Worm (Caenorhabditis elegans) whole organism, early embryonic: Measurements from ENCODE around the gene sulp-5.

Experiments used
- ama-1 ChIP-seq: fragments of 150-350 bp; optimal IDR thresholded peaks from 2 replicates; lab custom pipeline; 2014
- ceh-13 ChIP-seq: fragments of 200-800 bp; sonication (Bioruptor generic); optimal IDR thresholded peaks from 2 replicates; lab custom pipeline; 2018; ENCODE audit warnings: mild to moderate bottlenecking, missing genetic modification characterization, missing compliant biosample characterization
- ceh-36 ChIP-seq: sonication (generic microtip); optimal IDR thresholded peaks from 2 replicates; lab custom pipeline; 2016; ENCODE audit warnings: missing genetic modification characterization, inconsistent platforms, missing compliant biosample characterization
- ets-7 ChIP-seq: sonication (generic microtip); optimal IDR thresholded peaks from 2 replicates; lab custom pipeline; 2016; ENCODE audit warnings: missing genotype, missing genetic modification characterization, missing compliant biosample characterization
- flt-1 ChIP-seq: fragments of 200-800 bp; sonication (Bioruptor generic); IDR thresholded peaks from 2 replicates; pipeline ENCODE4 v1.3.6; 2022; ENCODE audit warnings: missing genetic modification characterization, missing compliant biosample characterization
- hmg-4 ChIP-seq: fragments of 200-800 bp; sonication (Bioruptor generic); optimal IDR thresholded peaks from 2 replicates; lab custom pipeline; 2018; ENCODE audit warnings: mild to moderate bottlenecking, missing genetic modification characterization, missing compliant biosample characterization
- hnd-1 ChIP-seq: sonication (generic microtip); optimal IDR thresholded peaks from 2 replicates; lab custom pipeline; 2016; ENCODE audit warnings: missing genetic modification characterization, missing compliant biosample characterization
- scrt-1 ChIP-seq: fragments of 200-800 bp; sonication (Bioruptor generic); IDR thresholded peaks from 2 replicates; pipeline ENCODE4 v1.3.6; 2022; ENCODE audit warnings: missing genetic modification characterization, missing compliant biosample characterization
- tbx-37 ChIP-seq: fragments of 200-800 bp; sonication (Bioruptor generic); conservative IDR thresholded peaks from 2 replicates; pipeline ENCODE4 v1.3.6; 2022; ENCODE audit warnings: missing genetic modification reagents, missing genetic modification characterization, missing compliant biosample characterization

ce11 chrV:11905977-11906376 is 26.1 kb downstream of the sulp-5 start:
- TF ChIP-seq ama-1 (lab: Kevin White, UChicago) (no peak), ets-7 (no peak), hnd-1 (tag; lab: Kevin White, UChicago) (no peak), flt-1 (no peak), scrt-1 (GFP tag; lab: Robert Waterston, UW) (no peak), hmg-4 (GFP tag; lab: Kevin White, UChicago) (no peak), ceh-36 (tag; lab: Kevin White, UChicago) (no peak), tbx-37 (no peak), ceh-13 (no peak)
